Worm (Caenorhabditis elegans): ENCODE data around the gene glc-1.
A peak's percentile ranks its signal among the peaks of the same experiment; 100 is the strongest.

DNA sequence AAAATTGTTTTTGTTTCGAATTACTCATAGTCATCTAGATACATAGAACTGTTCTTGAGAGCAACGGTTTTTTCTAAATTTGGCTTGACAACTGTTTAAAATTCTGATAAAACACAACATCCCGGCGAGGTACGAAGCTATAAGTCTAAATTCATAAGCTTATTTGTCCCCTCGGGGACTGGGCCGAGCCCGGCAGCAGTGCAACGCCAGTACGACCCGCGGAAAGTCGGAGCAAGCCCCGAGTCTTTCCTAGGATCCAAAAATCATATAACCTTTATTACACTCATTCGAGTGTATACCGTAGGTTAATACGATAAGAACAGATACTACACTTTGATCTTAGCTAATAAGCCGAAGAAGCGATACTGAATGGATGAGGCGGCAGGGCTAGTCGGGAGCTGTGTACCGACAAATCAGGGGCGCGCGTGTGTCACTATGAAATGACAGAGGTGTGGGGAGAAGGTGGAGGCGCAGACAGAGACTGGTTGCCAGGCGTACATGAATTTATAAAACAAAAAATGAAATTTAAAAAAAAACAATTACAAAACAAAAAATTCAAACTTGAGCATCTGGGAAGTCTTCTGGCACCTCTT lies 6.2 kb downstream of the glc-1 start:
- no peak for TF ChIP-seq skn-1 (tag; optimal IDR thresholded peaks at IDR 0.05)
- no peak for TF ChIP-seq pqm-1 (tag; optimal IDR thresholded peaks at IDR 0.05)
- TF ChIP-seq ZK337.2 (GFP tag; IDR thresholded peaks at IDR 0.05): no peak
- no peak for TF ChIP-seq dpl-1 (GFP tag; optimal IDR thresholded peaks at IDR 0.05)
- TF ChIP-seq mdl-1 (tag; optimal IDR thresholded peaks at IDR 0.05): no peak
- peak; percentile 42; the same call in 1 of the 2 replicates for TF ChIP-seq dmd-6 (GFP tag; IDR thresholded peaks at IDR 0.05)
- no peak for TF ChIP-seq unc-62 (GFP tag; optimal IDR thresholded peaks at IDR 0.05 in 1 of 2)
- TF ChIP-seq unc-62 (tag; optimal IDR thresholded peaks at IDR 0.05): no peak
- no peak for TF ChIP-seq egl-27 (tag; optimal IDR thresholded peaks at IDR 0.05)
- no peak for TF ChIP-seq nhr-237 (tag; optimal IDR thresholded peaks at IDR 0.05)
- no peak for TF ChIP-seq lin-39 (tag; optimal IDR thresholded peaks at IDR 0.05)
- no peak for TF ChIP-seq nhr-11 (tag; optimal IDR thresholded peaks at IDR 0.05)
- no peak for TF ChIP-seq snpc-4 (tag; optimal IDR thresholded peaks at IDR 0.05)
- no peak for TF ChIP-seq madf-9 (GFP tag; conservative IDR thresholded peaks at IDR 0.05)
- TF ChIP-seq ama-1 (optimal IDR thresholded peaks at IDR 0.05): no peak
